Fruit fly (Drosophila melanogaster) whole organism, embryonic: ENCODE results near the gene CG4570.
A peak's percentile ranks its signal among the peaks of the same experiment; 100 is the strongest.

Source experiments
- Abd-B ChIP-seq: fragments of 200-800 bp; sonication (Bioruptor generic); optimal IDR thresholded peaks from 2 replicates; lab custom pipeline; 2018; ENCODE audit warnings: missing biosample characterization, mild to moderate bottlenecking, missing genetic modification characterization, moderate library complexity
- CG10431 ChIP-seq: fragments of 200-800 bp; sonication (Bioruptor generic); optimal IDR thresholded peaks from 3 replicates; lab custom pipeline; 2018; ENCODE audit warnings: missing biosample characterization, mild to moderate bottlenecking, missing genetic modification characterization
- CG11695 ChIP-seq: fragments of 200-800 bp; sonication (Bioruptor generic); IDR thresholded peaks from 3 replicates; pipeline ENCODE4 v1.3.6; 2022; ENCODE audit warnings: missing biosample characterization, missing genetic modification characterization
- CG12236 ChIP-seq: fragments of 200-800 bp; sonication (Bioruptor generic); optimal IDR thresholded peaks from 2 replicates; lab custom pipeline; 2016; ENCODE audit warnings: missing biosample characterization, missing genetic modification characterization
- CG12391 ChIP-seq: fragments of 200-800 bp; sonication (Bioruptor generic); optimal IDR thresholded peaks from 3 replicates; lab custom pipeline; 2018; ENCODE audit warnings: missing biosample characterization, mild to moderate bottlenecking, missing genetic modification characterization, moderate library complexity
- CG13624 ChIP-seq: fragments of 200-800 bp; sonication (Bioruptor generic); optimal IDR thresholded peaks from 2 replicates; lab custom pipeline; 2016; ENCODE audit warnings: missing biosample characterization, missing genetic modification characterization
- CG14050 ChIP-seq: fragments of 200-800 bp; sonication (Bioruptor generic); IDR thresholded peaks from 3 replicates; pipeline ENCODE4 v1.3.6; 2022; ENCODE audit warnings: missing biosample characterization, missing genetic modification characterization
- CG14710 ChIP-seq: fragments of 200-800 bp; sonication (Bioruptor generic); optimal IDR thresholded peaks from 3 replicates; lab custom pipeline; 2019; ENCODE audit warnings: missing biosample characterization, mild to moderate bottlenecking, missing genetic modification characterization, moderate library complexity
- CG17361 ChIP-seq: fragments of 200-800 bp; sonication (Bioruptor generic); IDR thresholded peaks from 3 replicates; pipeline ENCODE4 v1.3.6; 2022; ENCODE audit warnings: missing biosample characterization, missing genetic modification characterization
- CG17829 ChIP-seq: fragments of 200-800 bp; optimal IDR thresholded peaks from 2 replicates; lab custom pipeline; 2019; ENCODE audit warnings: missing biosample characterization, mild to moderate bottlenecking, missing genetic modification characterization, moderate library complexity
- CG18262 ChIP-seq: fragments of 200-800 bp; optimal IDR thresholded peaks from 3 replicates; lab custom pipeline; 2019; ENCODE audit warnings: missing biosample characterization, mild to moderate bottlenecking, missing genetic modification characterization, moderate library complexity
- CG18599 ChIP-seq: fragments of 200-800 bp; sonication (Bioruptor generic); optimal IDR thresholded peaks from 3 replicates; lab custom pipeline; 2017; ENCODE audit warnings: missing biosample characterization, missing genetic modification characterization, mild to moderate bottlenecking, moderate library complexity, missing genetic modification reagents
- CG2875 ChIP-seq: fragments of 200-800 bp; sonication (Bioruptor generic); optimal IDR thresholded peaks from 2 replicates; lab custom pipeline; 2017; ENCODE audit warnings: missing biosample characterization, mild to moderate bottlenecking, missing genetic modification characterization, missing genetic modification reagents
- CG31365 ChIP-seq: fragments of 200-800 bp; sonication (Bioruptor generic); optimal IDR thresholded peaks from 2 replicates; lab custom pipeline; 2018; ENCODE audit warnings: missing biosample characterization, mild to moderate bottlenecking, missing genetic modification characterization
- CG34422 ChIP-seq: fragments of 200-800 bp; sonication (Bioruptor generic); IDR thresholded peaks from 3 replicates; pipeline ENCODE4 v1.3.6; 2022; ENCODE audit warnings: missing biosample characterization, missing genetic modification characterization
- CG3726 ChIP-seq: fragments of 200-800 bp; sonication (Bioruptor generic); IDR thresholded peaks from 3 replicates; pipeline ENCODE4, ENCODE4 v1.3.6; 2022; ENCODE audit warnings: missing biosample characterization, missing genetic modification characterization
- CG7556 ChIP-seq: fragments of 200-800 bp; sonication (Bioruptor generic); optimal IDR thresholded peaks from 2 replicates; lab custom pipeline; 2017; ENCODE audit warnings: missing biosample characterization, mild to moderate bottlenecking, missing genetic modification characterization
- CG7987 ChIP-seq: fragments of 200-800 bp; sonication (Bioruptor generic); optimal IDR thresholded peaks from 2 replicates; lab custom pipeline; 2018; ENCODE audit warnings: missing biosample characterization, mild to moderate bottlenecking, missing genetic modification characterization, moderate library complexity
- CG8281 ChIP-seq: fragments of 200-800 bp; sonication (Bioruptor generic); optimal IDR thresholded peaks from 2 replicates; lab custom pipeline; 2018; ENCODE audit warnings: missing biosample characterization, mild to moderate bottlenecking, missing genetic modification characterization, moderate library complexity
- CG8290 ChIP-seq, 3 experiments: fragments of 200-800 bp; sonication (Bioruptor generic); optimal IDR thresholded peaks; 2 replicates each; lab custom pipeline; 2016 to 2019; ENCODE audit warnings: missing biosample characterization in 3 of 3, missing genetic modification characterization in 3 of 3, mild to moderate bottlenecking in 2 of 3, moderate library complexity in 1 of 3
- CG8924 ChIP-seq: fragments of 200-800 bp; optimal IDR thresholded peaks from 3 replicates; lab custom pipeline; 2019; ENCODE audit warnings: missing biosample characterization, mild to moderate bottlenecking, missing genetic modification characterization, moderate library complexity
- CG9797 ChIP-seq: fragments of 200-800 bp; sonication (Bioruptor generic); optimal IDR thresholded peaks from 3 replicates; lab custom pipeline; 2018; ENCODE audit warnings: missing biosample characterization, mild to moderate bottlenecking, missing genetic modification characterization
- Deaf1 ChIP-seq: fragments of 200-800 bp; optimal IDR thresholded peaks from 3 replicates; lab custom pipeline; 2019; ENCODE audit warnings: missing biosample characterization, mild to moderate bottlenecking, missing genetic modification characterization, moderate library complexity
- Drgx ChIP-seq: fragments of 200-800 bp; sonication (Bioruptor generic); IDR thresholded peaks from 2 replicates; pipeline ENCODE4 v1.3.6; 2022; ENCODE audit warnings: missing biosample characterization, missing genetic modification characterization
- HLH4C ChIP-seq: fragments of 200-800 bp; sonication (Bioruptor generic); IDR thresholded peaks from 3 replicates; pipeline ENCODE4 v1.3.6; 2022; ENCODE audit warnings: missing biosample characterization, missing genetic modification characterization; ENCODE audit not compliant: partially characterized antibody
- HLH54F ChIP-seq: fragments of 200-800 bp; sonication (Bioruptor generic); optimal IDR thresholded peaks from 3 replicates; lab custom pipeline; 2016; ENCODE audit warnings: missing biosample characterization, missing genetic modification characterization
- Hr78 ChIP-seq, 2 experiments: fragments of 200-800 bp in 1 of 2; fragments of >200 bp in 1 of 2; sonication (Bioruptor generic) in 1 of 2; optimal IDR thresholded peaks; 2 replicates each; lab custom pipeline; 2017 to 2019; ENCODE audit warnings: missing biosample characterization in 2 of 2, missing genetic modification characterization in 2 of 2, mild to moderate bottlenecking in 1 of 2, moderate library complexity in 1 of 2
- MBD-R2 ChIP-seq: fragments of 200-800 bp; sonication (Bioruptor generic); IDR thresholded peaks from 2 replicates; pipeline ENCODE4 v1.3.6; 2022; ENCODE audit warnings: missing biosample characterization, missing genetic modification characterization
- Spps ChIP-seq: fragments of 200-800 bp; sonication (Bioruptor generic); optimal IDR thresholded peaks from 2 replicates; lab custom pipeline; 2018; ENCODE audit warnings: missing biosample characterization, mild to moderate bottlenecking, missing genetic modification characterization
- ab ChIP-seq: fragments of 200-800 bp; sonication (Bioruptor generic); optimal IDR thresholded peaks from 2 replicates; lab custom pipeline; 2016; ENCODE audit warnings: missing biosample characterization, missing genetic modification characterization
- chinmo ChIP-seq: fragments of 200-800 bp; sonication (Bioruptor generic); IDR thresholded peaks from 4 replicates; pipeline ENCODE4 v1.3.6; 2022; ENCODE audit warnings: missing biosample characterization, missing genetic modification characterization; ENCODE audit not compliant: partially characterized antibody
- ci ChIP-seq: fragments of 200-800 bp; sonication (Bioruptor generic); IDR thresholded peaks from 3 replicates; pipeline ENCODE4 v1.3.6; 2022; ENCODE audit warnings: missing biosample characterization, missing genetic modification characterization
- crp ChIP-seq, 2 experiments: fragments of 200-800 bp; sonication (Bioruptor generic); optimal IDR thresholded peaks; 2 replicates in 1 of 2; 3 replicates in 1 of 2; lab custom pipeline; 2017; ENCODE audit warnings: missing biosample characterization in 2 of 2, missing genetic modification characterization in 2 of 2, mild to moderate bottlenecking in 1 of 2, moderate library complexity in 1 of 2
- emc ChIP-seq: fragments of 200-800 bp; sonication (Bioruptor generic); optimal IDR thresholded peaks from 2 replicates; lab custom pipeline; 2016; ENCODE audit warnings: missing biosample characterization, missing genetic modification characterization
- exex ChIP-seq: fragments of 200-800 bp; sonication (Bioruptor generic); optimal IDR thresholded peaks from 4 replicates; lab custom pipeline; 2018; ENCODE audit warnings: missing biosample characterization, mild to moderate bottlenecking, missing genetic modification characterization, moderate library complexity
- gro ChIP-seq: fragments of 200-800 bp; sonication (Bioruptor generic); optimal IDR thresholded peaks from 2 replicates; lab custom pipeline; 2016; ENCODE audit warnings: missing biosample characterization, missing genetic modification characterization
- hkb ChIP-seq, 2 experiments: fragments of 200-800 bp in 1 of 2; fragments of >200 bp in 1 of 2; sonication (Bioruptor generic) in 1 of 2; IDR thresholded peaks in 1 of 2; optimal IDR thresholded peaks in 1 of 2; 2 replicates each; pipeline versions ENCODE4 v1.3.6 to Lab custom; 2017 to 2022; ENCODE audit warnings: missing biosample characterization in 1 of 2, missing genetic modification characterization in 1 of 2
- kni ChIP-seq: fragments of 200-800 bp; sonication (Bioruptor generic); optimal IDR thresholded peaks from 3 replicates; lab custom pipeline; 2017; ENCODE audit warnings: mild to moderate bottlenecking, missing biosample characterization, missing genetic modification reagents, missing genetic modification characterization
- nau ChIP-seq: fragments of 200-800 bp; sonication (Bioruptor generic); optimal IDR thresholded peaks from 3 replicates; lab custom pipeline; 2017; ENCODE audit warnings: missing biosample characterization, mild to moderate bottlenecking, missing genetic modification characterization, missing genetic modification reagents
- org-1 ChIP-seq: fragments of 200-800 bp; sonication (Bioruptor generic); optimal IDR thresholded peaks from 2 replicates; lab custom pipeline; 2017; ENCODE audit warnings: missing biosample characterization, missing genetic modification characterization
- prd ChIP-seq, 3 experiments: fragments of >200 bp in 2 of 3; fragments of 200-800 bp in 1 of 3; sonication (Bioruptor generic) in 1 of 3; optimal IDR thresholded peaks in 2 of 3; IDR thresholded peaks in 1 of 3; 2 replicates in 2 of 3; 3 replicates in 1 of 3; pipeline versions ENCODE4 v1.3.6 to Lab custom; 2017 to 2022; ENCODE audit warnings: missing biosample characterization in 1 of 3, missing genetic modification characterization in 1 of 3
- pum ChIP-seq: fragments of 200-800 bp; sonication (Bioruptor generic); optimal IDR thresholded peaks from 2 replicates; lab custom pipeline; 2016; ENCODE audit warnings: missing biosample characterization, missing genetic modification characterization
- pzg ChIP-seq: fragments of 200-800 bp; sonication (Bioruptor generic); optimal IDR thresholded peaks from 3 replicates; lab custom pipeline; 2018; ENCODE audit warnings: missing biosample characterization, mild to moderate bottlenecking, missing genetic modification characterization, moderate library complexity
- sens ChIP-seq: fragments of 200-800 bp; sonication (Bioruptor generic); peaks from one replicate; lab custom pipeline; 2016; ENCODE audit warnings: missing biosample characterization, missing genetic modification characterization
- vvl ChIP-seq: fragments of 200-800 bp; sonication (Bioruptor generic); IDR thresholded peaks from 2 replicates; pipeline ENCODE4 v1.3.6; 2022; ENCODE audit warnings: missing biosample characterization, missing genetic modification characterization

CG4570 gene

DNA sequence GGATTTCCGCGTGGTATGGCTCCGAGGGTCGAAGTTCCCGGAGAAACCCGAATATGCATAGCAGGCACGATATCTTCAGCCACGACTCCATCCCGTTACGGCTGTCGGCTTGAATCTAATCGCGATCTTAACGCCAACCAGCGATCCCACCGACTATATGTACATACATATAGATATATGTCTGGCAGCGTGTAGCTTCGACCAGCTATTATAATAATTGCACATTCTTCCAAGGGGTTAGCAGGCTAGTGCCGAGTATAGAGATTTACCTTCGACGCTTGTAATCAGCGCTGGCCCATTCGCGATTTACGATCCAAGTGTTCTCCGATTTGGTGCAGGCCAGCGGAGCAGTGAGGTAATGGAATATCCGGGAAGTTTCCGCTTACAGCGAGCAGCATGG is 3.1 kb downstream of the CG4570 start, which contains the start of gene CG14694:
CG14694 (minus strand) TSS at position 101 of the 400 bp plus-strand sequence.
- TF ChIP-seq CG3726 (GFP tag; lab: Robert Waterston, UW): no peak
- no peak for TF ChIP-seq Deaf1
- no peak for TF ChIP-seq Spps (tag; lab: Kevin White, UChicago)
- no peak for TF ChIP-seq kni
- no peak for TF ChIP-seq CG10431 (GFP tag; lab: Kevin White, UChicago)
- no peak for TF ChIP-seq CG12236 (GFP tag; lab: Kevin White, UChicago)
- TF ChIP-seq ab: no peak
- no peak for TF ChIP-seq nau (GFP tag; lab: Kevin White, UChicago)

DNA sequence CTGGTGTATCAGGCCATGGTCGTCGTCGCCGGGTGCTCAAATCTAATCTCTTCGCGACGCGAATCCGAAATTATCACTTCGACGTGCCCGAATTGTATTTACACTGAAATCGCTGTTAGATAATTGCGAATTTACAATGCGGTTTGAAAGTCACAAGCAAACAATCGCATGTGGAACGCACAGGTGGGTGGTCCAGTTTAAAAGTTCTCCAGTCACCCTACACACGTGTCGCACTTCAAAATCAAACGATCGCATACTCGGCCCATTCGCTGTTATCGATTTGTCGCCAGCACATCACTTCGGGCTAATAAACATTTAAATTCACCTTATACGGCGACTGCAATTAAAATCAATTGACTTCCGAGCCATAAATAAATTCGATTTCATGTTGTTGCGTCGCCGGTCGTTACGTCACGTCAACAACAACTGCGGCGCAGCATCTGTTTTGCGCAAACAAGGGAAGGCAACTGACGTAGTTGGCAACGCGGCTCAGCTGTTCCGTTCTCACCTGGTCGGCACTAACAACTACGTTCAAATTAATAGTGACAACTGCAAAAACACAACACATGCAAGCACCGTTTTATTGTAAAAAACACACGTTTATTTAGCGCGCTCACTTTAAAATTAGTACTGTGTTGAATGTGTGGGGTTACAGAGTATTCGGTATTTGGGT is 6.3 kb downstream of the CG4570 start, which contains the start of gene CG6574:
CG6574 (minus strand) TSS at position 216 of the 673 bp plus-strand sequence.
- peak; percentile 18 for TF ChIP-seq org-1 (GFP tag; lab: Kevin White, UChicago)
- TF ChIP-seq CG7556: peak; percentile 5
- TF ChIP-seq pzg: peak; percentile 38
- TF ChIP-seq hkb (optimal IDR thresholded peaks at IDR 0.05; lab: Kevin White, UChicago): no peak
- peak; percentile 39 for TF ChIP-seq hkb (GFP tag; IDR thresholded peaks at IDR 0.05; lab: Robert Waterston, UW)
- peak; percentile 34 for TF ChIP-seq CG31365 (tag; lab: Kevin White, UChicago)
- peak; percentile 5 for TF ChIP-seq CG8924 (tag; lab: Kevin White, UChicago)
- TF ChIP-seq emc (GFP tag; lab: Kevin White, UChicago): no peak
- no peak for TF ChIP-seq CG8281 (tag; lab: Kevin White, UChicago)
- TF ChIP-seq prd (optimal IDR thresholded peaks at IDR 0.05; lab: Kevin White, UChicago): no peak
- TF ChIP-seq prd (GFP tag; IDR thresholded peaks at IDR 0.05; lab: Robert Waterston, UW): no peak
- TF ChIP-seq CG11695 (GFP tag; lab: Robert Waterston, UW): 0 out of 3 replicates have a peak, but pooled peaks have one; percentile 32
- no peak for TF ChIP-seq CG8290 (GFP tag; optimal IDR thresholded peaks at IDR 0.05; lab: Kevin White, UChicago)
- peak in 1 of 2 experiments; percentile 14 for TF ChIP-seq CG8290 (tag; optimal IDR thresholded peaks at IDR 0.05; lab: Kevin White, UChicago)
- peak; percentile 28 for TF ChIP-seq CG18599
- TF ChIP-seq CG14050 (GFP tag; lab: Robert Waterston, UW): peak; percentile 38; the same call in 1 of the 3 replicates
- TF ChIP-seq MBD-R2 (GFP tag; lab: Robert Waterston, UW): peak; percentile 57; the same call in 1 of the 2 replicates
- TF ChIP-seq Hr78 (GFP tag; optimal IDR thresholded peaks at IDR 0.05; lab: Kevin White, UChicago): no peak
- TF ChIP-seq HLH54F (GFP tag; lab: Kevin White, UChicago): peak; percentile 6
- 0 out of 3 replicates have a peak, but pooled peaks have one; percentile 2 for TF ChIP-seq HLH4C (GFP tag; lab: Robert Waterston, UW)
- peak; percentile 79; the same call in 3 of the 4 replicates for TF ChIP-seq chinmo
- peak; percentile 11 for TF ChIP-seq CG12391 (tag; lab: Kevin White, UChicago)
- peak; percentile 67 for TF ChIP-seq exex
- no peak for TF ChIP-seq pum (GFP tag; lab: Kevin White, UChicago)
- TF ChIP-seq CG34422 (GFP tag; lab: Robert Waterston, UW): peak; percentile 20; the same call in 1 of the 3 replicates
- TF ChIP-seq ci (GFP tag; lab: Robert Waterston, UW): peak; percentile 40; the same call in 1 of the 3 replicates
- TF ChIP-seq Abd-B (GFP tag; lab: Kevin White, UChicago): no peak
- peak; percentile 15 for TF ChIP-seq CG14710 (tag; lab: Kevin White, UChicago)
- peak; percentile 8 for TF ChIP-seq CG13624 (GFP tag; lab: Kevin White, UChicago)
- peak; percentile 59; the same call in 1 of the 2 replicates for TF ChIP-seq vvl
- peak; percentile 44; the same call in 1 of the 2 replicates for TF ChIP-seq Drgx (GFP tag; lab: Robert Waterston, UW)
- no peak for TF ChIP-seq CG9797 (GFP tag; lab: Kevin White, UChicago)
- TF ChIP-seq CG17361: 0 out of 3 replicates have a peak, but pooled peaks have one; percentile 14
- peak; percentile 6 for TF ChIP-seq gro (GFP tag; lab: Kevin White, UChicago)
- no peak for TF ChIP-seq ab
- TF ChIP-seq CG2875 (GFP tag; lab: Kevin White, UChicago): no peak
- peak; percentile 25 for TF ChIP-seq CG18262 (tag; lab: Kevin White, UChicago)
- TF ChIP-seq CG7987 (GFP tag; lab: Kevin White, UChicago): peak; percentile 21
- peak; percentile 3 for TF ChIP-seq CG17829 (tag; lab: Kevin White, UChicago)
- peak; percentile 86 for TF ChIP-seq sens
- peak in 1 of 2 experiments; percentile 83 for TF ChIP-seq crp (GFP tag; optimal IDR thresholded peaks at IDR 0.05; lab: Kevin White, UChicago)
